Worm (Caenorhabditis elegans) whole organism, L4 larva: ENCODE data around the gene Y55B1BR.8.
A peak's percentile ranks its signal among the peaks of the same experiment; 100 is the strongest.

Experiments used
- D1046.2 ChIP-seq: fragments of 200-800 bp; sonication (Bioruptor generic); IDR thresholded peaks from 2 replicates; pipeline ENCODE4 v1.3.6; 2022; ENCODE audit warnings: missing genetic modification characterization, missing compliant biosample characterization
- F44E2.7 ChIP-seq: fragments of 200-800 bp; sonication (Bioruptor generic); IDR thresholded peaks from 2 replicates; pipeline ENCODE4 v2.1.2; 2022; ENCODE audit warnings: missing genetic modification characterization, missing compliant biosample characterization
- T20F7.1 ChIP-seq: fragments of 200-800 bp; sonication (Bioruptor generic); optimal IDR thresholded peaks from 2 replicates; lab custom pipeline; 2018; ENCODE audit warnings: mild to moderate bottlenecking, missing genetic modification characterization, missing compliant biosample characterization
- ZK546.5 ChIP-seq, 2 experiments: sonication (generic microtip); optimal IDR thresholded peaks; 2 replicates each; lab custom pipeline; 2017; ENCODE audit warnings: missing biosample characterization in 2 of 2, missing genetic modification characterization in 2 of 2
- aha-1 ChIP-seq: fragments of 150-350 bp; peaks from one replicate; lab custom pipeline; 2014; ENCODE audit warnings: missing biosample characterization, missing genetic modification characterization
- ceh-32 ChIP-seq: sonication (generic microtip); optimal IDR thresholded peaks from 2 replicates; lab custom pipeline; 2016; ENCODE audit warnings: mild to moderate bottlenecking, missing genetic modification characterization, missing compliant biosample characterization; ENCODE audit not compliant: poor library complexity
- ceh-82 ChIP-seq: sonication (generic microtip); optimal IDR thresholded peaks from 2 replicates; lab custom pipeline; 2017; ENCODE audit warnings: missing biosample characterization, missing genetic modification characterization
- ctbp-1 ChIP-seq: fragments of 200-800 bp; sonication (Bioruptor generic); IDR thresholded peaks from 2 replicates; pipeline ENCODE4 v1.3.6; 2022; ENCODE audit warnings: missing genetic modification reagents, missing genetic modification characterization, missing compliant biosample characterization
- daf-12 ChIP-seq: fragments of 150-350 bp; optimal IDR thresholded peaks from 2 replicates; lab custom pipeline; 2014; ENCODE audit warnings: missing biosample characterization, missing genetic modification reagents, missing genetic modification characterization
- daf-16 ChIP-seq, 3 experiments: sonication (generic microtip); optimal IDR thresholded peaks; 2 replicates each; lab custom pipeline; 2016 to 2017; ENCODE audit warnings: missing genetic modification characterization in 3 of 3, missing genetic modification reagents in 3 of 3, mild to moderate bottlenecking in 2 of 3, missing compliant biosample characterization in 2 of 3, missing biosample characterization in 1 of 3, moderate library complexity in 1 of 3
- daf-19 ChIP-seq: fragments of 200-800 bp; sonication (Bioruptor generic); conservative IDR thresholded peaks from 2 replicates; pipeline ENCODE4 v1.3.6; 2022; ENCODE audit warnings: missing genetic modification characterization, missing compliant biosample characterization
- dmd-6 ChIP-seq: fragments of 200-800 bp; sonication (Bioruptor generic); IDR thresholded peaks from 2 replicates; pipeline ENCODE4 v1.3.6; 2022; ENCODE audit warnings: missing genetic modification reagents, missing genetic modification characterization, missing compliant biosample characterization
- dmd-8 ChIP-seq: fragments of 200-800 bp; sonication (Bioruptor generic); IDR thresholded peaks from 2 replicates; pipeline ENCODE4 v1.3.6; 2022; ENCODE audit warnings: missing genetic modification characterization, missing compliant biosample characterization
- dmd-9 ChIP-seq: fragments of 200-800 bp; sonication (Bioruptor generic); IDR thresholded peaks from 2 replicates; pipeline ENCODE4 v1.3.6; 2022; ENCODE audit warnings: missing genetic modification reagents, missing genetic modification characterization, missing compliant biosample characterization
- dpl-1 ChIP-seq: fragments of 150-350 bp; optimal IDR thresholded peaks from 2 replicates; lab custom pipeline; 2014; ENCODE audit warnings: missing biosample characterization, missing genetic modification reagents, missing genetic modification characterization
- egl-27 ChIP-seq: sonication (generic microtip); optimal IDR thresholded peaks from 3 replicates; lab custom pipeline; 2017; ENCODE audit warnings: missing biosample characterization, missing genetic modification reagents, missing genetic modification characterization
- egl-43 ChIP-seq: fragments of 200-800 bp; sonication (Bioruptor generic); IDR thresholded peaks from 2 replicates; pipeline ENCODE4 v1.3.6; 2022; ENCODE audit warnings: missing genetic modification reagents, missing genetic modification characterization, missing compliant biosample characterization
- hif-1 ChIP-seq, 2 experiments: sonication (generic microtip); optimal IDR thresholded peaks; 2 replicates each; lab custom pipeline; 2016 to 2017; ENCODE audit warnings: missing compliant biosample characterization in 2 of 2, missing genetic modification characterization in 2 of 2, missing genetic modification reagents in 2 of 2, missing genotype in 2 of 2, mild to moderate bottlenecking in 1 of 2
- mdt-29 ChIP-seq: fragments of 200-800 bp; sonication (Bioruptor generic); IDR thresholded peaks from 2 replicates; pipeline ENCODE4 v1.3.6; 2022; ENCODE audit warnings: missing genetic modification reagents, missing genetic modification characterization, missing compliant biosample characterization
- nhr-41 ChIP-seq: fragments of 200-800 bp; sonication (Bioruptor generic); IDR thresholded peaks from 2 replicates; pipeline ENCODE4 v1.3.6; 2022; ENCODE audit warnings: missing genetic modification reagents, missing genetic modification characterization, missing compliant biosample characterization
- nhr-76 ChIP-seq: fragments of 150-350 bp; optimal IDR thresholded peaks from 2 replicates; lab custom pipeline; 2014; ENCODE audit warnings: missing biosample characterization, missing genetic modification characterization
- nhr-77 ChIP-seq: fragments of 150-350 bp; optimal IDR thresholded peaks from 2 replicates; lab custom pipeline; 2014; ENCODE audit warnings: missing biosample characterization, missing genetic modification characterization
- saeg-2 ChIP-seq: fragments of 200-800 bp; sonication (Bioruptor generic); IDR thresholded peaks from 2 replicates; pipeline ENCODE4 v1.3.6; 2022; ENCODE audit warnings: missing genetic modification reagents, missing genetic modification characterization, missing compliant biosample characterization
- set-16 ChIP-seq: fragments of 200-800 bp; sonication (Bioruptor generic); IDR thresholded peaks from 2 replicates; pipeline ENCODE4 v1.3.6; 2022; ENCODE audit warnings: missing genetic modification reagents, missing genetic modification characterization, missing compliant biosample characterization
- skn-1 ChIP-seq: fragments of 150-350 bp; optimal IDR thresholded peaks from 2 replicates; lab custom pipeline; 2014; ENCODE audit warnings: missing biosample characterization, missing genetic modification characterization
- snpc-1.2 ChIP-seq: fragments of 200-800 bp; sonication (Bioruptor generic); IDR thresholded peaks from 2 replicates; pipeline ENCODE4 v1.3.6; 2022; ENCODE audit warnings: missing genetic modification reagents, missing genetic modification characterization, missing compliant biosample characterization
- tag-97 ChIP-seq: fragments of 200-800 bp; sonication (Bioruptor generic); IDR thresholded peaks from 2 replicates; pipeline ENCODE4 v1.3.6; 2022; ENCODE audit warnings: missing genetic modification characterization, missing compliant biosample characterization
- unc-62 ChIP-seq, 3 experiments: fragments of 150-350 bp in 1 of 3; sonication (generic microtip); optimal IDR thresholded peaks in 2 of 3; peaks in 1 of 3; 1 replicate in 1 of 3; 2 replicates in 2 of 3; lab custom pipeline; 2014 to 2017; ENCODE audit warnings: missing biosample characterization in 3 of 3, missing genetic modification characterization in 3 of 3, missing genetic modification reagents in 3 of 3, missing genotype in 1 of 3
- zfp-2 ChIP-seq: sonication (generic microtip); optimal IDR thresholded peaks from 2 replicates; lab custom pipeline; 2016; ENCODE audit warnings: mild to moderate bottlenecking, missing genetic modification characterization, missing compliant biosample characterization
- zfp-3 ChIP-seq: fragments of 200-800 bp; sonication (Bioruptor generic); conservative IDR thresholded peaks from 2 replicates; pipeline ENCODE4 v1.3.6; 2022; ENCODE audit warnings: missing genetic modification reagents, missing genetic modification characterization, missing compliant biosample characterization
- ztf-7 ChIP-seq: fragments of 150-350 bp; optimal IDR thresholded peaks from 2 replicates; lab custom pipeline; 2014; ENCODE audit warnings: missing biosample characterization, missing genetic modification characterization

Y55B1BR.8 gene

ce11 chrIII:455793-456192, 11.6 kb downstream of the Y55B1BR.8 start:
- TF ChIP-seq set-16 (GFP tag; lab: Robert Waterston, UW), result no peak
- peak in 1 of 2 experiments; percentile 58 for TF ChIP-seq unc-62 (GFP tag; optimal IDR thresholded peaks at IDR 0.05 in 1 of 2; lab: Kevin White, UChicago)
- TF ChIP-seq unc-62 (tag; optimal IDR thresholded peaks at IDR 0.05; lab: Kevin White, UChicago), result no peak
- TF ChIP-seq, all 104 proteins: peak for 1

- TF ChIP-seq daf-19 (GFP tag; lab: Robert Waterston, UW) (no peak), egl-43 (GFP tag; lab: Robert Waterston, UW) (no peak), nhr-76 (tag; lab: Kevin White, UChicago) (no peak), nhr-77 (no peak), skn-1 (tag; lab: Kevin White, UChicago) (no peak), dmd-9 (GFP tag; lab: Robert Waterston, UW) (no peak), daf-12 (tag; lab: Kevin White, UChicago) (no peak), hif-1 (tag; optimal IDR thresholded peaks at IDR 0.05; lab: Kevin White, UChicago) (no peak), dmd-8 (GFP tag; lab: Robert Waterston, UW) (no peak), ztf-7 (tag; lab: Kevin White, UChicago) (no peak), ceh-82 (no peak), snpc-1.2 (GFP tag; lab: Robert Waterston, UW) (no peak), D1046.2 (GFP tag; lab: Robert Waterston, UW) (no peak), tag-97 (GFP tag; lab: Robert Waterston, UW) (no peak), nhr-41 (no peak), saeg-2 (GFP tag; lab: Robert Waterston, UW) (no peak), ZK546.5 (tag; optimal IDR thresholded peaks at IDR 0.05; lab: Kevin White, UChicago) (no peak), mdt-29 (GFP tag; lab: Robert Waterston, UW) (no peak), aha-1 (tag; lab: Kevin White, UChicago) (no peak), zfp-2 (no peak)
- TF ChIP-seq, all 104 proteins: peak for 0
Measured at ce11 chrIII:463711-464110, 19.5 kb downstream of the Y55B1BR.8 start, which contains the start of gene Y55B1BR.6. Y55B1BR.6 (minus strand) TSS chrIII:463811.

- TF ChIP-seq T20F7.1 (peak; percentile 93), ceh-32 (tag; lab: Kevin White, UChicago) (no peak), dmd-6 (no peak), dpl-1 (GFP tag; lab: Kevin White, UChicago) (peak; percentile 41), hif-1 (tag; optimal IDR thresholded peaks at IDR 0.05; lab: Kevin White, UChicago) (no peak), ctbp-1 (GFP tag; lab: Robert Waterston, UW) (no peak), F44E2.7 (no peak), egl-27 (tag; lab: Kevin White, UChicago) (no peak)
- TF ChIP-seq, all 104 proteins: peak for 2
Measured at ce11 chrIII:471644-472401, 27.6 kb downstream of the Y55B1BR.8 start, which contains the start of the genes magu-1 and nemp-1. magu-1 (minus strand) TSS chrIII:471702. nemp-1 (plus strand) TSS chrIII:472317.

- no peak for TF ChIP-seq zfp-3
- no peak for TF ChIP-seq hif-1 (tag; optimal IDR thresholded peaks at IDR 0.05; lab: Kevin White, UChicago)
- TF ChIP-seq daf-16 (GFP tag; optimal IDR thresholded peaks at IDR 0.05; lab: Kevin White, UChicago), result no peak
- no peak for TF ChIP-seq daf-16 (tag; optimal IDR thresholded peaks at IDR 0.05; lab: Kevin White, UChicago)
Measured at ce11 chrIII:475154-475553, 31.0 kb downstream of the Y55B1BR.8 start, which contains the start of gene mat-3. mat-3 (plus strand) TSS chrIII:475454.

- TF ChIP-seq unc-62 (GFP tag; optimal IDR thresholded peaks at IDR 0.05 in 1 of 2; lab: Kevin White, UChicago) (peak in 1 of 2 experiments; percentile 90), unc-62 (tag; optimal IDR thresholded peaks at IDR 0.05; lab: Kevin White, UChicago) (no peak), nhr-76 (tag; lab: Kevin White, UChicago) (no peak)
- TF ChIP-seq, all 104 proteins: peak for 1
Measured at ce11 chrIII:481259-481658, 37.1 kb downstream of the Y55B1BR.8 start.
